Worm (Caenorhabditis elegans) whole organism, dauer: Measurements from ENCODE around the gene F16B4.5.

ENCODE experiments used
- unc-62 ChIP-seq: sonication (generic microtip); optimal IDR thresholded peaks from 2 replicates; lab custom pipeline; 2017; ENCODE audit warnings: missing biosample characterization, missing genetic modification reagents, missing genetic modification characterization

F16B4.5 gene

DNA sequence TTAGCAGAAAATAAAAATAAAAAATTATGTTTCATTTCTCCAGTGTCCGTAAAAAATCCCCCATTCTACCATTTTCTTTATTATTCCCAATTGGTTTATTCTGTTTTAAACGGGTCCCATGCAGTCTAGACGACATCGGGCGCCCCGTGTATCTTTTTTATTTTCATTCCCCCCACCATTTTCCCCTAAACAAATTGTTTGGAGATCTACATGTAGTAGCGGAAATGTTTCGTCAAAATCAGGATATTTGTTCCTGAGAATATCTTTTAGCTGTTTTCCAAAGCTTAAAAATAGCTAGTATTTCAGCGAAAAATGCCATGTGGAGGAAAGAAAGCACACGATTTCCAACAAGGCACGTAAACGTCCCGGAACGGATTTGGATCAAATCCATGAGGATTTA, at the start of gene F16B4.5:
TSS of gene F16B4.5 (plus strand) at position 301 of the 400 bp plus-strand sequence.
- no peak for TF ChIP-seq unc-62 (GFP tag; lab: Kevin White, UChicago)

DNA sequence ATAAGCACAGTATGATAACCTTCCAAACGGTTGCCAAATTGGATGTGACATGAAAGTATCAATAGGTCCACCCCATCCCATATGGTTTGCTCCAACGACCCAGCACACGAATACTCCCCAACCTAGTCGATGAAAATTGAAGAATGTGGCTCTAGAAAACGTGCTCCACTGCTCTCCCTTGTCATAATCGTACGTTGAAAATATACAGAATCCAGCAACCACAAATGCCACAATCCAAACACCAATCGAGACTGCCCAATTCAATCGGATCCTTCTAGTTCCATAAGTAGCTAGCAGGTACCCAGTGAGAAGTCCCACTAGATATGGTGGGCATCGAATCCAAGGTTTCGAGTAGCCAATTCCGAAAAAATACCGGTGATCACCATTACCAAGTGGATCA, 49.4 kb upstream of the F16B4.5 start:
- TF ChIP-seq unc-62 (GFP tag; lab: Kevin White, UChicago): no peak

DNA sequence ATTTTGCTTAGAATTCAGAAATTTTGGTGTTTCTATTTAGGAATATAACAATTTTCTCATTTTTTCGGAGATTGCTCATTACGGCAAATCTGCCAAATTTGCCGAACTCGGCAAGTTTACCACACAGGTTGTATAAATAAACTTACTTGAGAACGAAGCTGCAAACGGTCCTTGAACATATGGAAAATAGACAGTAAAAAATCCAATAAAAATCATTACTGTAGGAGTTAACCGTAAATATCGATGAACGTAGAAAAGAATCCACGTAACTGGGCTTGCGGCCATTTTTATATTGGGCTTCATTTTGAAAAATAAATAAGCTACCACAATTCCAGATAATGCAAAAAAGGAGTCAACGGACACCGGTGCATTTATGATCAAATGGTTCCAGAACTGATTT, 48.0 kb upstream of the F16B4.5 start:
- no peak for TF ChIP-seq unc-62 (GFP tag; lab: Kevin White, UChicago)

DNA sequence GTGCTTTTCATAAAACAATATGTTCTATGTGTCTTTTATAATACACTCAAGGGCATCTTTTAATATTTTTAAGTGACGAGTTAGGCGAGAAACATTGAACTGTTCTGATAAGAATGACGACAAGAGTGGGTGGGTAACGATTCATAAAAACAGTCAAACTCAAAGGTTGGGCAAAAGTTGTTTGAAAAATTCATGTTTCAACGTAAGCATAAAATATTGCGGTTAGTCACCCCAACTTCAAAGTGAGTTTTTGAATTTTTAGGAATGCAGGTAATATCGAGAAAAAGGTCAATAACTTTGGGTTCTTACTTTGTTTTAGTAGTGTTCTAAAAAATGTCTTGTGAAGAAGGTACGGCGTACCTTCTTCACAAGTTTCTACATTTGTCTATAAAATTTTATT, 46.4 kb upstream of the F16B4.5 start, which contains the start of gene oac-31:
TSS of gene oac-31 (minus strand) at position 101 of the 400 bp plus-strand sequence.
- TF ChIP-seq unc-62 (GFP tag; lab: Kevin White, UChicago): no peak

DNA sequence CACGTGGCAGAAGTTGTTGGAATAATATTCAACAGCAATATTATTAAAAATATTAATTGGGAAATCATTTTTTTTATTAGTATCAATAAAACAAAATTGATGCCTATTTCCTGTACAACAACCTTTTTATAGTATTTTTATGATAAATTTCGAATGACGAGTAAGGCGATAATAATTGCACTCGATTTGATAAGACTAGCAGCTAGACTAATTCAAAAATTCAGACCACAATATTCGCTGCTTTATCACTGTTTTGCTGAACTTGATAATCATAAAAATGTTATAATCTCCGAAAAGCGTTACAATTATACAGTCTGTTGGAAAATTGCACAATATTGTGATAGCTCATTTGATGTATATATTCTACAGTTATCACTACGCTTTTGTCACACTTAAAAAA, 42.5 kb upstream of the F16B4.5 start, which contains the start of gene oac-32:
TSS of gene oac-32 (minus strand) at position 90 of the 400 bp plus-strand sequence.
- no peak for TF ChIP-seq unc-62 (GFP tag; lab: Kevin White, UChicago)

DNA sequence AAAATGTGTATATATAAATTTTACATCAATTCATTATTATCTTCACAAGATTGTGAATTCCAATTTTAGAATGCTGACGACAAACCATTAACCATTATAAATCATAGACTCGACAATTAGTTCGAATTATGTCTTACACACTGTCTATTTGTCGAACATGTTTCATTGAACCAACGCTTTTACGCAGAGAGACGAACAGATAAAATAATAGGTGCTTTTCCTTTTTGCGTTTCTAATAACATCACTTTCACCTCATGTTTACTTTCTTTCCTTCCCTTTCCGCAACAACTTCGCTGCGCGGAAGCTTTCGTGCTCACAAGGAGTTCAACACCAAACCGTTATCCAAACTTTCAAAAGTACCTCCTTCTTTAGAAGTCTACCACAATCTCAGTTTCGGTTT, 40.4 kb upstream of the F16B4.5 start, which contains the start of gene F52F10.2:
TSS of gene F52F10.2 (plus strand) at position 301 of the 400 bp plus-strand sequence.
- no peak for TF ChIP-seq unc-62 (GFP tag; lab: Kevin White, UChicago)

DNA sequence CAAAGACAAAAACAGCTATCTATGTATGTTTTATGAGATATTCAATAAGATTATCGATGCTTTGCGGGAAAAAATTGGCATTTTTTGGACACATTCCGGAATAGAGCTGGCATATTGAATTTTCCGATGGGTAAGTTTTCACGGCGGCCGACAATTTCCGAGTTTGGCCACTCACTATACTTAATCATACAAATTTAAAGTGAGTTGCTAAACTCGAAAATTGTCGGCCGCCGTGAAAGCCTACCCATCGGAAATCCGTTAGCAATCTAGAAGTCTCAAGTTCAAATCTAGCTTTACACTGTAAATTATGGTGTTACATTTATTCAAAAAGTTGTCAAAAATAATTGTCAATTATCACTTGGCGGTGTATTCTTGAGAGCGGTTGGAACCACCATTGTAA, 37.5 kb upstream of the F16B4.5 start:
- TF ChIP-seq unc-62 (GFP tag; lab: Kevin White, UChicago): no peak

DNA sequence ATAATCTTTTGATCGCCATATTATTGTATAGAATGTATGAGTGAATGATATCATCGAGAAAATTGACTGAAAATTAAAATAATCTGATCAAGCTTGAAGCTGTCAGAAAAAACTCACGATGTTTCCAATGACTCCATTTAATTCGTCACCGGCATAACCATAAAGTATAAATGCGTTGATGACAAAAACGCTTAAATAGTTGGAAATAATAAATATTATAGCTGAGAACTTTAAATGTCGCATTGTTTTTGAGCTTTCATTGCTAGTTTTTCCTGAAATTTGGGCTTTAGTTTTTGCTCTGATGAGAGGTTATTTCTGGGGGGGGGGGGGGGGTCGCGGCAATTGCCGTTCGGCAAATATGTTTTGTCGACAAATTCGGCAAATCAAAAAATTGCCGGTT, 37.1 kb upstream of the F16B4.5 start:
- no peak for TF ChIP-seq unc-62 (GFP tag; lab: Kevin White, UChicago)

DNA sequence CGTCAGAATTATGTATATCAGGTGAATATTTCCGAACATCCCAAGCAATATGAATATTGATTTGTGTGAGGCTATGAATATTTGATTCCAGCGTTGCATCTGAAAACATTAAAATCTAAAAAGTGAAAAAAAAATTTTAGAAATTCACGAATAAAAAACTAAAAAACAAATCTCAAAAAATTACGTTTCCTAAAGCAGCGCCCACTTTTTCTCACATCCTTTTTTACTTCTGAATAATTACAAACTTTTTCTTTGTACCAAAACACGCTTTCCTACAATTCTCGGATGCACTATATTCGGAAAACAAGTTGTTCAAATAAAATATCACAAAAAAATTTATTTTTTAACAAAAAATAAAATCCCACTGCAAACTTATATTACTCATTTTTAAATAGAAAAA, 35.2 kb upstream of the F16B4.5 start, which contains the start of gene srsx-8:
TSS of gene srsx-8 (minus strand) at position 101 of the 400 bp plus-strand sequence.
- TF ChIP-seq unc-62 (GFP tag; lab: Kevin White, UChicago): no peak

DNA sequence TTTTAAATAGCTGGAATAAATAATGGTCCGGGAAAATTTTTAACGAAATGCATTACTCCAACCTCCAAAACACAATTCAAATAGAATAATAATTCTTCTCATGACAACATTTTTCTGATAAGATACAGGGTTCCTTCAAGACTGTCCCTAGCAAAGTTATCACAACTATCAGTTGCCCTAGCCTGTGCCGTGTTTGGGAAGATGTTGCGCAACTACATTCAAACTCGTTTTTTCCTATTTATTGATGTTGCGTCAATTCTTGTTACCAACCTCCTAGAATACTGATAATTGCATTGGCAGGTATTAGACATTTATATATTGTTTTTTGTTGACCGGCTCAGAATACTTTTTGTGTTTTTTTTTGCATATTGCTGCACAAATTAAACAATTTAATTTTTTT, 33.2 kb upstream of the F16B4.5 start:
- TF ChIP-seq unc-62 (GFP tag; lab: Kevin White, UChicago): no peak

DNA sequence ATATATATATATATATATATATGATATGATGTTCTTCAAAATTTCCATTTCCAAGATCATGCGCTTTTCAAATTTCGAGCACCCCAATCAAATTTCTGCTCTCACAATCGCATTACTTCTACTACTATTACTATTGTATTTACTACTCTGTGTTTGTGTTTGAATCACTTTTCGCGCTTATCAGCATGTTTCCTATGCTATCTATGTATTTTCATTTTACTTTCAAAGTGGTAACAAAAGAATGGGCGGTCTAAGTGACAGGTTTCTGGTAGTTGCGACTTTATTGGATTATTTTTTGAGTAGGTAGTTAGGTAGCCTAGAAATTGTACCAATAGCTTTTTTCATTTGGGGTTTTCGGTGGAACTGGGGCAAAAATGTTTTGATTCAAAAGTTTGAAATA, 30.1 kb upstream of the F16B4.5 start:
- TF ChIP-seq unc-62 (GFP tag; lab: Kevin White, UChicago): no peak

DNA sequence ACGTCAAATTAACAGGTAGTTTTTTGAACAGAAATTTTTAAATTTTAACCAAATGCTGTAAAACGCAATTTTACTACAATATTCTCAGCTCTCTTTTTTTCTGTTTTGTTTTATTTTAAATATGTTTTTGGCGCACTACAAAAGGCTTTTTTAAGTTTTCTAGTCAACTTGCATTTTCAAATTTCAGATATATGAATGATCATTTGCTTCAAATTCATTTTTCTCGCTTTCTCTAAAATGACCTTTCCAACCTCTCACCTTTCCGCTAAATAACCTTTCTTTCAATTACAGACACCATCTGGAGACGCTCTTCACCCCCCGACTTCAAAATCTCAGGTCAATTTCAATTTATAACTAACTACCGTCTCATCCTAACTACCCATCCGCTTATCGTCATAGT, 21.5 kb upstream of the F16B4.5 start, which contains the start of gene cdc-25.2:
TSS of gene cdc-25.2 (plus strand) at position 301 of the 400 bp plus-strand sequence.
- no peak for TF ChIP-seq unc-62 (GFP tag; lab: Kevin White, UChicago)

DNA sequence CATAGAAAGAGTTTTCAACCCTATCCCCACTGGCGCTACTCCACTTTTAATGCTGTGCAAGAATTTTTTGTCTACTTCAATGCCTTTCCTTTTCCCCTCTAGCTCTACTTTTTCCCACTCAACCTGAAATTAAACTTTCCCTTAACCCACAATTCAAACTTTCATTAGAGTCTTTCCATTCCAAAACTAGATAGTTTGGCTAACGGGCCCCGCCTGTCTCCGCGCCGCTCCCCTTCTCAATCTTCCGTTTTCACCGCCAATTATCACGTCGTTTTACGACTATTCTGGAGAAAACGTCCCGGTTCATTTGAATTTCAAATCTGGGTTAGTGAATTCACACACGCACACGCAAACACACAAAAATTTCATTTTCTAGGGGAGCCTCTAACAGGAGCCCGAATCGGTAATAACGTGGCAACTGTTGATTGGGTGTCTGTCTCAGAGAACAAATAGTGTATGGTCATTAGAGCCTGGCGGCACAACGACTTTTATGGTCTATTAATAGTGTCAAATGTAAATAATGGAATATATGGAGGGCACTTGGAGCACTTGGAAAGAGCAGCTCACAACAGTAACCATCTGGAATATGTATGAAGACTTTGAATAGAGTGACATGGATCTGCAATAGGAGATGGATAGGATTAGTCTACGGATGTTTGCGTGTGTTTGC, 18.3 kb upstream of the F16B4.5 start:
- TF ChIP-seq unc-62 (GFP tag; lab: Kevin White, UChicago): no peak

DNA sequence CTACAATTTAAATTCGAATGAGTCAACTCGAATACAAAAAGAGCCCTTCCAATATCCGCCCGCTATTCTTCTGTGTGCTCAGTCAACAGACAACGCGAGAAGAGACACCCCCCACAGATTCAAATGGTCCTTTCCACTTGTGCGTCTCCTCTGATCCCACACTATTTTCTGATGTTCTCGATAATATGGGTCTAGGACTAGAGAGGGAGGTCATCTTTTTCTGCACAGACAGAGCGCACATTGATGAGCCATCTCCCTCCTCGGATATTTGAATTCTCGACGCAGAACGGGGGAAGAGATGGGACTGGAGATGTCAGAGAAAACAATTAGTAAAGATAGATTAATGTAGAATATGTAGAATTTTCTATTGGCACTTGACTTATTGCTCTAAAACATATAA, 17.5 kb upstream of the F16B4.5 start:
- TF ChIP-seq unc-62 (GFP tag; lab: Kevin White, UChicago): no peak

DNA sequence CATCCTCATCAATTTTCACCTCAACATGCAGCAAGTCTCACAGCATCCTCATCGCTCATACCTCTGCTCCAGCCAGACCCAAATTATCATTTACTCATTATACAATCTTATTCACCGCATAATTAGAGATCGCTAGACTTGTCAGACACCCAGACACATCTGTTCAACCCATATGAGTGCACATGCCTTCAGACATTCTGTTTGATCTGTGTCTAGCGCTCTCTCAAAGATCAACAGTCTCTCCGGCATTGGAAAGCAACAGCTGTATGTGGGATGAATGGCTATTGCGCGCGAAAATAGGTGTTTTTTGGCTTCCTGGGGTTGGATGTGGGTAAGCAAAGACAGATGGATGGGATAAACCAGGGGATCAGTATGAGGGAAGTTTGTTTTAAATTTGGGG, 15.6 kb upstream of the F16B4.5 start:
- no peak for TF ChIP-seq unc-62 (GFP tag; lab: Kevin White, UChicago)

DNA sequence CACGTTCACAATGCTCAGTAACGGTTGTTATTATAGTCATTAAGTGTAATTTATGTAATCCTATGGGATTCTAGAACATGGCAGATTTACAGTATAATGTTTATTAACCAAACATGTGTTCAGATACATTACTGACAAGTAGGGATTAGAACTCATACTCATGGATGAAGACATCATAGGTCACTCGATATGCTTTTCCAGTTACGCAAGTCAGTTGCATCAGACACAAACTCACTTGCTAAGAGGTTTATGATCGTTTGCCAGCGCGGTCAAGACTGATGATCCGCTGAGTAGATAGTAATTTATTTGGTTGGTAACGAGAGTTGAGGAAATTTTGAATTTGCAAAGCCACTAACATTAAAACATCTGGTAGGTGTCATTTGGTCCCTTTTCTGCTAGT, 13.6 kb upstream of the F16B4.5 start:
- TF ChIP-seq unc-62 (GFP tag; lab: Kevin White, UChicago): no peak

DNA sequence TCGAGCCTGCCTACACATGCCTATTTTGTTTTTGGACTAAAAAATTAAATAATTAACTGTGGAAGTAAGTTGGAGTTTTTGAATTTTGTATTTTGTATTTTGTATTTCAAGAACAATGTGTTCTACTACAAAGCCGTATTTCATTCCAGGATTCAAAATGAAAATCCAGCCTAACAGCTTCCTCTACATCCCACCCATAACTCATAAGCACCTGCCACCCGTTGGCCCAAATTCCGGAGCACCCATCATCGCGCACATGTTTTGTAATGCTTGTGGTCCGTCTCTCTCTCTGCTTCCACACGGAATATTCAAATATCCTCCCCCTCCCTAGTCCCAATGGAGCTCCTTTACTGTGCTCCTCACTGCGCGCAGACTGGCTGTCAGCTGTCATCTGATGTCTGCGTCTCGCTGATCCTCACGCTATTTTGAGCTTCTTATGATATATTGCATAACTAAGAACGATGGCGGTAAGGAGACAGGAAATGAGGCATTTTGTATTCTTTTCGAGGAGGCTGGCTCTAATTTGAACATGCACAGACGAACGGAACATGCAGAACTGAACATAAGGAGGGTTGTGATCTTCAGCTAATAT, 12.6 kb upstream of the F16B4.5 start:
- no peak for TF ChIP-seq unc-62 (GFP tag; lab: Kevin White, UChicago)
